Worm (Caenorhabditis elegans) whole organism, dauer: Measurements from ENCODE around the gene F47C12.6.

Source experiments
- unc-62 ChIP-seq: sonication (generic microtip); optimal IDR thresholded peaks from 2 replicates; lab custom pipeline; 2017; ENCODE audit warnings: missing biosample characterization, missing genetic modification reagents, missing genetic modification characterization

F47C12.6 gene

ce11 chrIV:4018692-4019387 is 25.6 kb upstream of the F47C12.6 start:
- TF ChIP-seq unc-62, result no peak

ce11 chrIV:4016723-4017122 is 23.5 kb upstream of the F47C12.6 start:
- TF ChIP-seq unc-62, result no peak

DNA sequence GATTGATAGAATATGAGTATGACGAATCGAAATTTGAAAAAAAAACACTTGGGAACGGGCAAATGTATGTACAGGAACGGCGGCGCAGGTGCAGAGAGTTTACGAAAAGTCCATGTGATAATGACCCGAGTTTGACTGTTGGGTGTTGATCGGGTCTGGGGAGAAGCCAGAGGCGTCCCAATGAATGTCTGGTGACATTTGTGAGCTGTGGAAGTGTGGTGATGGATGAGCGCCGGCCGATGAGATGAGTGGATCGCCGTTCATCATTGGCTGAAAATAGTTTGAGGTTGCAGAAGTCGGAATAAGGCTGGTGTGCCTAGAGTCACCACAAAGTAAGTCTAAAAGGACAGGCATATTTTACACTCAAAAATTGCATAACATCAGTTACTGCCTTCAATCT is 22.5 kb upstream of the F47C12.6 start:
- TF ChIP-seq unc-62, result no peak

ce11 chrIV:4014341-4014826 is 21.2 kb upstream of the F47C12.6 start:
- TF ChIP-seq unc-62, result no peak

DNA sequence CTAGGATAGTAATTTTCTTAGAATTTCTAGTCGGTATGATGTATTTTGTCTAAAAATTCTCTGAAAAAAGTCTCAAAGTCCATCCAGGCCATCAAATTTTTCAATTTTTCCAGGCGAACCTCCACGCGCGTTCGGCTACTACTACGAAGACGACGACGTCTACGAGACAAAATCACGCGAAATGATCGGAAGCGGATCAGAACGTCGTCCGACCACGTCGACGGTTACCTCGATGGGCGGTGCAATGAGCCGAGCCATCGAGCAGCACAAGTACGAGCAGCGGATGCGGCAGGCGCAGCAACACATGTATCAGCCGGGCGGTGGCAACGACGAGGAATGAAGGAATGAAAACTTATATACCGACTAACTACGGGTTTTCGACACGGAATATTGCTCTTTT is 20.4 kb upstream of the F47C12.6 start:
- no peak for TF ChIP-seq unc-62

DNA sequence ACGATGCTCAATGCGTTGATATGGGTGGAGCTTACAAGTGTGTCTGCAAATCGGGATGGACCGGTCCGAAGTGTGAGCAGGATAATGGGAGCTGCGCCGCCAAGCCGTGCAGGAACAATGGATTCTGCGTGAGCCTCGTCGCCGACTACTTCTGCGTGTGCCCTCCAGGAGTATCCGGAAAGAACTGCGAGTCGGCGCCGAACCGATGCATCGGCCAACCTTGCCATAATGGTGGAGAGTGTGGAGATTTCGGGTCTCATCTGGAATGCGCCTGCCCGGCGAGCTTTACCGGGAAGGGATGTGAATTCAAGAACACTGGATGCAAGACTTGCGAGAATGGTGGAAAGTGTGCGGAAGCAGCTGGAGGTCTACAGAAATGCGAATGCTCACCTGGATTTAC is 16.7 kb upstream of the F47C12.6 start:
- no peak for TF ChIP-seq unc-62

DNA sequence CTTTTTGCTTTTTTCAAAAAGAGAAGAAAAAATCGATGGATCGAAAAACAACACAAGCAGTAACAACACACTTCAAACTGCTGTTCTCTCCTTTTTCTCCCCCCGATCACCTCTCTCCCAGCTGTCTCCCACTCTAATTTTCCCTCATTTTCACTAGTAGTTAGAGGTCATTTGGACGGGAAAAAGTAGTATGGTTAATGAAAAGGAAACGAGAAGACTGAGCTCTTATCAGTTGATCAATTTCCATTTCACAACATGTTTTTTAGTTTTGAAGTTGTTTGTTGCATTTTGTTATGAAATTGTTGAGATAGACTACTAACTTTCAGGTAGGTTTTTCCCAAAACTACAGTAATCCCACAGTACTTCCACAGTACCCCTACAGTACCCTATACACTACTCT is 15.2 kb upstream of the F47C12.6 start:
- no peak for TF ChIP-seq unc-62

DNA sequence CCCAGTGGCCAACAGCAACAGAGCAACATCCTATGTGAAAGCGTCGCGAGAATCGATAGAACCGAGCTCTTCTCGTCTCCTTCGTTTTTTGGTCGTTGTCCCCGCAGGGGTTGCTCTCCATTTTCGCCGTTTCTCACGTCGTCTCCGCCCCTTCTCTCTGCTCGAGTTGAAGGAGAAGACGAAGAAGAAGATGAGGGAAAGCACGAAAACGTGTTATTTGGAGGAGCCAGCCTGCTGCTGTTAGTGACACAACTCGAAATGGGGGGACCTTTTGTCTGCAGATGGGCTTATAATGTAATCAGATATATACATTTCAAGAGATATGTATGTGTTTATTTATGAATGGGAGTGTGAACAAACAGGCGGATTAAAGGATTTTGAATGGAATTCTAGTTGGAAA is 14.5 kb upstream of the F47C12.6 start, which contains the start of gene W02C12.2:
Gene W02C12.2, minus strand, starts transcription at position 277 of the 400 bp plus-strand sequence.
- TF ChIP-seq unc-62, result no peak

ce11 chrIV:4005166-4005565 is 12.0 kb upstream of the F47C12.6 start:
- TF ChIP-seq unc-62, result no peak

- no peak for TF ChIP-seq unc-62
Measured at ce11 chrIV:4004221-4004620, 11.0 kb upstream of the F47C12.6 start.

ce11 chrIV:3999662-4000061 is 6.5 kb upstream of the F47C12.6 start:
- TF ChIP-seq unc-62, result no peak

DNA sequence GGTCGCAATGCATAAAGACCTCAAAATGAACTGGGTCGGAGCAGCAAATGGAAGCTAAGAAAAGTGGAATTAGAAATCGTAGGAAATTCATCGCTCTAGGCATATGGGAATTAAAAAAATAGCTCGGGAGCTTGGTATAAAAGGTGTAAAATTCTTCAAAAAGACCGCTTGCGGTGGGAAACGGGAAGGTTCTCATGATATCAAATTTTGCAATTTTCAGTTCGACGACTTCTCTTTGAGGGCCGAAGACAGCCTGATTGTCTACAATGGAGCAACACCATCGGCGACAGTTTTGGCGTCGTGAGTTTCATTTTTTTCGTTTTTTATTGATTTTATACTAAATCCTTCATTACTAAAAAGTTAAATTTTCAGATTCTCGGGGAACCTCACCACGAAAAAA is 5.3 kb upstream of the F47C12.6 start, which contains the start of gene F47C12.8:
Gene F47C12.8, minus strand, starts transcription at position 101 of the 400 bp plus-strand sequence.
- TF ChIP-seq unc-62, result no peak

- TF ChIP-seq unc-62, result no peak
Measured at ce11 chrIV:3995384-3995783, 2.2 kb upstream of the F47C12.6 start, which contains the start of gene F47C12.7. TSS of gene F47C12.7 (minus strand) at chrIV:3995484.

DNA sequence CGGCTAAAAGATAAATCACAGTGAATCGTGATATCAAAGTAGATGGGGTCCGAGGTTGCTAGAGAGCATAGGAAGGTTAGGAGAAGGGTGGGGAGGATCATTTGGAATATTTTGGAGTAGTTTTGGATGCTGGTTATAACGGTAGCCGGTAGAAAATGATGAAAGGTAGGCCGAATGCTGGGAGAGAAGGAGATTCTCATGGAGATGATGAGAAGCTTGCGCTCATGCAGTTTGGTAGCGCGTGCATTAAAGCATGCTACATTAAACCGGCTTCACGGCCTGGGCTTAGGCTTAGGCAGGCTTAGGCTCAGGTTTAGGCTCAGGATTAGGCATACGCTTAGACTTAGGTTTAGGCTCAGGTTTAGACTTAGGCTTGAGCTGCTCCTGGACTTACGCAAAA is 1.1 kb upstream of the F47C12.6 start, which contains the start of gene F47C12.13:
Gene F47C12.13, minus strand, starts transcription at position 101 of the 400 bp plus-strand sequence.
- no peak for TF ChIP-seq unc-62

ce11 chrIV:3988638-3989152 is 4.5 kb downstream of the F47C12.6 start, which contains the start of gene clec-78:
TSS of gene clec-78 (plus strand) at chrIV:3989102.
- no peak for TF ChIP-seq unc-62

DNA sequence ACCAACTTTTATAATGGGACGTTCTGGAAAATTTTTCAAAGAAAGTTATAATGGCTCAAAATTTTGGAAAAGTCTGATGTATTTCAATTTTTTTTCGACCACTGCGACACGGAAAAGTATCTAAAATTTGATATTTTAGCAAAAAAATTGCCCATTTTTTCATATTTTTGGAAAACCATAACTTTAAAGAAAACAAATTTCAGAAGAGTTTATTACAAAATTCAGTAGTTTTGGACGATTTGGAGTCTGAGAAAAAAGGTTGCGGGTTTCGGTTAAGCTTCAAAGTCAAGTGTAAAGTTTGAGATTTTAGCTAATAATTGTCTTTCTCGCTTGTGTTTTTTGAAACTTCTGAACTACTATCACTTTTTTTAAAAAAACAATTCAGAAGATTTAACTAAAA is 5.1 kb downstream of the F47C12.6 start:
- no peak for TF ChIP-seq unc-62

DNA sequence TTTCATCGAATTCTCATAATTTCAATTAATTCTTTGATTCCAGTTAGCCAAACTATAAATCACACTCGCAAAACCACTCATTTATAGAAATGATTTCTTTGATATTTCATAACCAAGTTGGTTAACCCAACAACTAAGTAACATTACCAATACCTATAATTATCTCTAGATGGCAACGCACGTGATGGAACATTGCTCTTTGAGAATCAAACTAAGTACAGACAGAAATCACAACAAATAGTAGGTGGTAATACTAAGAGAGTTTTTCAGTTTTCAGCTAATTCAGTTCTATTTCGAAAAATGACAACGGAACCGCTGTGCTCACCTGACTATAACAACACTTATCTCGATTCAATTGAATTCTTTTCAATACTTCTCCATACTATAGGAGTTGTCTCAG is 11.6 kb downstream of the F47C12.6 start, which contains the start of gene srh-223:
Gene srh-223, plus strand, starts transcription at position 301 of the 400 bp plus-strand sequence.
- no peak for TF ChIP-seq unc-62

- TF ChIP-seq unc-62, result no peak
Measured at ce11 chrIV:3979525-3979924, 13.7 kb downstream of the F47C12.6 start, which contains the start of gene srh-222. TSS of gene srh-222 (plus strand) at chrIV:3979825.
